Fruit fly (Drosophila melanogaster) whole organism, pupa: ENCODE results near the gene Spn28F.

Experiments
- CG10348 ChIP-seq: fragments of 200-800 bp; sonication (Bioruptor generic); IDR thresholded peaks from 2 replicates; pipeline ENCODE4 v1.3.6; 2022; ENCODE audit warnings: missing biosample characterization, missing genetic modification characterization
- CG15710 ChIP-seq: fragments of 200-800 bp; sonication (Bioruptor generic); optimal IDR thresholded peaks from 2 replicates; lab custom pipeline; 2018; ENCODE audit warnings: missing biosample characterization, mild to moderate bottlenecking, missing genetic modification characterization, moderate library complexity
- CG32121 ChIP-seq: fragments of 200-800 bp; sonication (Bioruptor generic); IDR thresholded peaks from 2 replicates; pipeline ENCODE4 v1.3.6; 2022; ENCODE audit warnings: missing biosample characterization, missing genetic modification characterization
- CG34367 ChIP-seq: fragments of 200-800 bp; sonication (Bioruptor generic); optimal IDR thresholded peaks from 2 replicates; lab custom pipeline; 2018; ENCODE audit warnings: missing biosample characterization, mild to moderate bottlenecking, missing genetic modification characterization
- CG9948 ChIP-seq: fragments of 200-800 bp; sonication (Bioruptor generic); optimal IDR thresholded peaks from 2 replicates; lab custom pipeline; 2018; ENCODE audit warnings: missing biosample characterization, mild to moderate bottlenecking, missing genetic modification characterization, moderate library complexity
- D1 ChIP-seq: fragments of 200-800 bp; sonication (Bioruptor generic); optimal IDR thresholded peaks from 2 replicates; lab custom pipeline; 2018; ENCODE audit warnings: missing biosample characterization, mild to moderate bottlenecking, missing genetic modification characterization, moderate library complexity
- EcR ChIP-seq: fragments of 200-800 bp; sonication (Bioruptor generic); optimal IDR thresholded peaks from 3 replicates; lab custom pipeline; 2019; ENCODE audit warnings: missing biosample characterization, missing genetic modification characterization, mild to moderate bottlenecking, moderate library complexity, missing genetic modification reagents
- Snoo ChIP-seq: fragments of 200-800 bp; sonication (Bioruptor generic); optimal IDR thresholded peaks from 3 replicates; lab custom pipeline; 2017; ENCODE audit warnings: missing biosample characterization, mild to moderate bottlenecking, missing genetic modification characterization, inconsistent platforms
- rn ChIP-seq: fragments of 200-800 bp; sonication (Bioruptor generic); IDR thresholded peaks from 2 replicates; pipeline ENCODE4 v1.3.6; 2022; ENCODE audit warnings: missing biosample characterization, missing genetic modification characterization

DNA sequence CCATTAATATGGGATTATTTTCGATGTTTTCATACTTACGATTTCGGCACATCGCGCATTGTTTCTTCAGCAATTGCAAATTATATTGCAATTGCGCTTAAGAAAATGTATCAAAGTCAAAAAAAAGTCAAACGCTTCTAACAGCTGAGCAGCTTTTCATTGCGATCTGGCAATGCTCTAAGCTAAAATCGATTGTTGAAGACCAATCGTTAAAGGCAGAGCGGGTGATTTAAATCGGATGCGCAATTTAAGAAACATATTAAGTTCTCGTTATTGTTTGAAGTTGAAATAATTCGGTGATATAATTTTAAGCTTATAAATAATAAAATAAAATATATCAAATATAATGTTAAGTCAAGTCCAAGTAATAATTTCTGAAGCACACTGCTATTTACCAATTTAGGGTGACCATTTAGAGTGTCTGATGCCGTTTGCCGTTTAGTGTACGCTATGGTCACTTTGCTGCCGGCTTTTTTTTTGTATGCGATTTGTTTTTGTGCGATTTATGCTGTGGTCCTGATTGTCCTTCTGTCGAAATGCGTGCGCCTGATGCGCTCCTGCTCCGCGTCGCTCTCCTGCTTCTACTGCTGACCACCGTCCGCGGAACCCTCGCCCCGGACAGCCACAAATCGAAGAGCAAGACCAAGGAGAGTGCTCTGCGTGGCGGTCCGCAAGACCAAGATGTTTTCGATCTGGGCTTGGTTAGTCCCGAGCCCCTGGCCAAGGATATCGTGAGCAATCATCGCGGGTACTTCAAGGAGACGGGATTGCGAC is 44.7 kb downstream of the Spn28F start, which contains the start of the genes CG8475 and CG8460:
- TF ChIP-seq Snoo = no peak
- no peak for TF ChIP-seq CG10348 (GFP tag; lab: Robert Waterston, UW)
- TF ChIP-seq EcR (GFP tag; lab: Kevin White, UChicago) = no peak
- TF ChIP-seq CG34367 (tag; lab: Kevin White, UChicago) = no peak
- no peak for TF ChIP-seq rn (GFP tag; lab: Robert Waterston, UW)
- TF ChIP-seq CG15710 (tag; lab: Kevin White, UChicago) = no peak
- no peak for TF ChIP-seq D1 (tag; lab: Kevin White, UChicago)
- no peak for TF ChIP-seq CG32121 (GFP tag; lab: Robert Waterston, UW)
- no peak for TF ChIP-seq CG9948 (tag; lab: Kevin White, UChicago)
